Worm (Caenorhabditis elegans) whole organism, L1 larva: ENCODE results near the gene ZC239.15.

ENCODE experiments used
- lin-35 ChIP-seq, 2 experiments: fragments of 150-350 bp; optimal IDR thresholded peaks; 2 replicates each; lab custom pipeline; 2014; ENCODE audit warnings: missing biosample characterization in 2 of 2, missing genetic modification characterization in 2 of 2, missing genetic modification reagents in 2 of 2
- lsy-2 ChIP-seq, 2 experiments: fragments of 150-350 bp; optimal IDR thresholded peaks; 2 replicates each; lab custom pipeline; 2014; ENCODE audit warnings: missing biosample characterization in 2 of 2, missing genetic modification characterization in 2 of 2
- snu-23 ChIP-seq: sonication (generic microtip); optimal IDR thresholded peaks from 2 replicates; lab custom pipeline; 2016; ENCODE audit warnings: missing genetic modification characterization, missing compliant biosample characterization

DNA sequence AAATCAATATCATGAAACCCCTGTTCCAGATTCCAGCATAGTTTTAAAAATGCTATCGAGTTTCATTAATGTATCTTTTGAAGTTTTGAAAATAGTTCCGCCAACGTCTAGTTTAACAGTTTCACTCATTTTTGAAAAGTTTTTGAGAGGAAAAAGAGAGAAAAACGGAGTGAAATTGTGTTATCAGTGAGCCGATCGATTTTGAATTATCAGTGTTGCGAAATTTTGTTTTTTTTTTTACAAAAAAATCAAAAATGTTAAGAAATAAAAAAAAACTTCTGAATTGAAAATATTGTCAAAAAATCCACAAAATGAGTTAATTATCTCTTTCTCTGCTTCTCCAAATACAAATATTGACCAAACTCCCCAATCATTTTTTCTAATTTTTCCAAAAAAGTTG lies 1.8 kb downstream of the ZC239.15 start, which contains the start of gene ZC239.13:
- TF ChIP-seq lin-35 (GFP tag; optimal IDR thresholded peaks at IDR 0.05; lab: Kevin White, UChicago) (no peak), snu-23 (GFP tag; lab: Kevin White, UChicago) (no peak), lsy-2 (tag; optimal IDR thresholded peaks at IDR 0.05; lab: Kevin White, UChicago) (no peak)
